Worm (Caenorhabditis elegans) whole organism, mixed stage, embryonic: ENCODE measurements around the gene F44F4.10.
A peak's percentile ranks its signal among the peaks of the same experiment; 100 is the strongest.
"Not testable (repeated sequence)": the region's sequence is repeated elsewhere in the genome, so short reads cannot be mapped to it uniquely, and the experiment has no call there.

Source experiments
- bed-3 ChIP-seq: fragments of 200-800 bp; sonication (Bioruptor generic); optimal IDR thresholded peaks from 3 replicates; lab custom pipeline; 2018; ENCODE audit warnings: mild to moderate bottlenecking, missing genetic modification characterization, moderate library complexity, missing compliant biosample characterization
- blmp-1 ChIP-seq: fragments of 150-350 bp; optimal IDR thresholded peaks from 2 replicates; lab custom pipeline; 2014; ENCODE audit warnings: missing biosample characterization, missing genetic modification characterization
- ceh-39 ChIP-seq: fragments of 150-350 bp; optimal IDR thresholded peaks from 2 replicates; lab custom pipeline; 2014; ENCODE audit warnings: missing biosample characterization, missing genetic modification characterization
- ceh-43 ChIP-seq: fragments of 200-800 bp; sonication (Bioruptor generic); optimal IDR thresholded peaks from 2 replicates; lab custom pipeline; 2018; ENCODE audit warnings: mild to moderate bottlenecking, missing genetic modification characterization, moderate library complexity, missing compliant biosample characterization
- ceh-83 ChIP-seq: fragments of 200-800 bp; sonication (Bioruptor generic); optimal IDR thresholded peaks from 2 replicates; lab custom pipeline; 2018; ENCODE audit warnings: mild to moderate bottlenecking, missing genetic modification characterization, missing compliant biosample characterization
- ces-1 ChIP-seq: fragments of 150-350 bp; optimal IDR thresholded peaks from 2 replicates; lab custom pipeline; 2014; ENCODE audit warnings: missing biosample characterization, missing genetic modification reagents, missing genetic modification characterization
- cnd-1 ChIP-seq: fragments of 200-800 bp; sonication (Bioruptor generic); optimal IDR thresholded peaks from 2 replicates; lab custom pipeline; 2018; ENCODE audit warnings: mild to moderate bottlenecking, missing genetic modification characterization, missing compliant biosample characterization
- drap-1 ChIP-seq: fragments of 200-800 bp; sonication (Bioruptor generic); optimal IDR thresholded peaks from 3 replicates; lab custom pipeline; 2018; ENCODE audit warnings: mild to moderate bottlenecking, missing genetic modification characterization, missing compliant biosample characterization
- elt-1 ChIP-seq: sonication (generic microtip); optimal IDR thresholded peaks from 2 replicates; lab custom pipeline; 2017; ENCODE audit warnings: missing genetic modification characterization, mild to moderate bottlenecking, missing compliant biosample characterization, antibody characterized with exemption, moderate library complexity, borderline replicate concordance; ENCODE audit not compliant: insufficient read depth
- elt-3 ChIP-seq: fragments of 150-350 bp; optimal IDR thresholded peaks from 2 replicates; lab custom pipeline; 2014; ENCODE audit warnings: missing biosample characterization, missing genetic modification characterization
- flh-1 ChIP-seq: fragments of 200-800 bp; sonication (Bioruptor generic); optimal IDR thresholded peaks from 2 replicates; lab custom pipeline; 2018; ENCODE audit warnings: mild to moderate bottlenecking, missing genetic modification characterization, moderate library complexity, missing compliant biosample characterization
- hlh-1 ChIP-seq: fragments of 150-350 bp; optimal IDR thresholded peaks from 2 replicates; lab custom pipeline; 2014; ENCODE audit warnings: missing biosample characterization, missing genetic modification reagents, missing genetic modification characterization
- lin-13 ChIP-seq: fragments of 150-350 bp; optimal IDR thresholded peaks from 2 replicates; lab custom pipeline; 2014; ENCODE audit warnings: missing biosample characterization, missing genetic modification characterization
- lin-32 ChIP-seq: fragments of 200-800 bp; sonication (Bioruptor generic); optimal IDR thresholded peaks from 2 replicates; lab custom pipeline; 2018; ENCODE audit warnings: mild to moderate bottlenecking, missing genetic modification characterization, missing compliant biosample characterization
- lsy-2 ChIP-seq: fragments of 150-350 bp; optimal IDR thresholded peaks from 2 replicates; lab custom pipeline; 2014; ENCODE audit warnings: missing biosample characterization, missing genetic modification characterization
- mab-5 ChIP-seq: fragments of 150-350 bp; optimal IDR thresholded peaks from 2 replicates; lab custom pipeline; 2014; ENCODE audit warnings: missing biosample characterization, missing genetic modification characterization
- mls-2 ChIP-seq: sonication (generic microtip); optimal IDR thresholded peaks from 2 replicates; lab custom pipeline; 2016; ENCODE audit warnings: mild to moderate bottlenecking, missing genetic modification characterization, moderate library complexity, missing compliant biosample characterization
- nhr-2 ChIP-seq: fragments of 150-350 bp; optimal IDR thresholded peaks from 2 replicates; lab custom pipeline; 2014; ENCODE audit warnings: missing biosample characterization, missing genetic modification characterization
- nhr-28 ChIP-seq: fragments of 150-350 bp; optimal IDR thresholded peaks from 2 replicates; lab custom pipeline; 2014; ENCODE audit warnings: missing biosample characterization, missing genetic modification characterization
- nhr-76 ChIP-seq: sonication (generic microtip); optimal IDR thresholded peaks from 2 replicates; lab custom pipeline; 2017; ENCODE audit warnings: missing biosample characterization, missing genetic modification characterization
- pha-4 ChIP-seq: fragments of 150-350 bp; optimal IDR thresholded peaks from 2 replicates; lab custom pipeline; 2018; ENCODE audit warnings: missing biosample characterization, missing genetic modification reagents, missing genetic modification characterization
- sem-2 ChIP-seq: fragments of 200-800 bp; sonication (Bioruptor generic); optimal IDR thresholded peaks from 2 replicates; lab custom pipeline; 2018; ENCODE audit warnings: mild to moderate bottlenecking, missing genetic modification characterization, missing compliant biosample characterization
- sptf-1 ChIP-seq: sonication (generic microtip); optimal IDR thresholded peaks from 2 replicates; lab custom pipeline; 2017; ENCODE audit warnings: mild to moderate bottlenecking, missing genetic modification characterization, moderate library complexity, missing compliant biosample characterization
- tbx-8 ChIP-seq: fragments of 200-800 bp; sonication (Bioruptor generic); optimal IDR thresholded peaks from 2 replicates; lab custom pipeline; 2018; ENCODE audit warnings: mild to moderate bottlenecking, missing genetic modification characterization, moderate library complexity, missing compliant biosample characterization
- unc-120 ChIP-seq: sonication (generic microtip); optimal IDR thresholded peaks from 2 replicates; lab custom pipeline; 2017; ENCODE audit warnings: missing genetic modification characterization, missing compliant biosample characterization; ENCODE audit not compliant: poor library complexity, severe bottlenecking
- unc-39 ChIP-seq: fragments of 150-350 bp; optimal IDR thresholded peaks from 2 replicates; lab custom pipeline; 2014; ENCODE audit warnings: missing biosample characterization, missing genetic modification characterization
- unc-62 ChIP-seq: fragments of 150-350 bp; optimal IDR thresholded peaks from 2 replicates; lab custom pipeline; 2014; ENCODE audit warnings: missing biosample characterization, missing genetic modification reagents, missing genetic modification characterization
- ztf-11 ChIP-seq: fragments of 150-350 bp; optimal IDR thresholded peaks from 2 replicates; lab custom pipeline; 2014; ENCODE audit warnings: missing biosample characterization, missing genetic modification characterization

F44F4.10 gene

ce11 chrII:10946848-10947247, 29.8 kb upstream of the F44F4.10 start:
- peak; percentile 81 for TF ChIP-seq unc-62 (GFP tag; lab: Kevin White, UChicago)
- no peak for TF ChIP-seq elt-3

ce11 chrII:10945446-10945845, 28.4 kb upstream of the F44F4.10 start:
- TF ChIP-seq tbx-8 (GFP tag; lab: Kevin White, UChicago), result no peak
- no peak for TF ChIP-seq mls-2 (tag; lab: Kevin White, UChicago)
- no peak for TF ChIP-seq lsy-2 (tag; lab: Kevin White, UChicago)
- no peak for TF ChIP-seq nhr-2 (tag; lab: Kevin White, UChicago)
- TF ChIP-seq flh-1 (GFP tag; lab: Kevin White, UChicago), result no peak
- TF ChIP-seq ztf-11, result no peak
- TF ChIP-seq lin-13 (tag; lab: Kevin White, UChicago), result no peak
- TF ChIP-seq unc-39 (tag; lab: Kevin White, UChicago), result no peak
- TF ChIP-seq elt-3, result no peak

ce11 chrII:10941918-10942317, 24.8 kb upstream of the F44F4.10 start, which contains the start of gene R03D7.15:
Gene R03D7.15, plus strand, starts transcription at chrII:10942216.
- not testable (repeated sequence) for TF ChIP-seq ces-1 (GFP tag; lab: Kevin White, UChicago); hlh-1 (tag; lab: Kevin White, UChicago); unc-120 (tag; lab: Kevin White, UChicago)

ce11 chrII:10935336-10935735, 18.3 kb upstream of the F44F4.10 start:
- no peak for TF ChIP-seq mls-2 (tag; lab: Kevin White, UChicago)
- no peak for TF ChIP-seq ceh-83 (GFP tag; lab: Kevin White, UChicago)
- TF ChIP-seq tbx-8 (GFP tag; lab: Kevin White, UChicago), result no peak
- TF ChIP-seq drap-1 (GFP tag; lab: Kevin White, UChicago), result no peak
- no peak for TF ChIP-seq hlh-1 (tag; lab: Kevin White, UChicago)
- no peak for TF ChIP-seq nhr-76 (tag; lab: Kevin White, UChicago)
- no peak for TF ChIP-seq lin-32 (GFP tag; lab: Kevin White, UChicago)
- no peak for TF ChIP-seq unc-62 (GFP tag; lab: Kevin White, UChicago)
- TF ChIP-seq bed-3 (GFP tag; lab: Kevin White, UChicago), result no peak
- TF ChIP-seq elt-3, result no peak
- TF ChIP-seq unc-120 (tag; lab: Kevin White, UChicago), result no peak
- no peak for TF ChIP-seq unc-39 (tag; lab: Kevin White, UChicago)
- TF ChIP-seq ceh-43, result no peak
- TF ChIP-seq mab-5, result no peak
- no peak for TF ChIP-seq ces-1 (GFP tag; lab: Kevin White, UChicago)
- no peak for TF ChIP-seq nhr-28 (tag; lab: Kevin White, UChicago)
- no peak for TF ChIP-seq blmp-1
- TF ChIP-seq ceh-39 (tag; lab: Kevin White, UChicago), result no peak
- no peak for TF ChIP-seq lsy-2 (tag; lab: Kevin White, UChicago)

- TF ChIP-seq nhr-28 (tag; lab: Kevin White, UChicago) (no peak), sptf-1 (tag; lab: Kevin White, UChicago) (no peak), ztf-11 (no peak), lin-32 (GFP tag; lab: Kevin White, UChicago) (no peak), pha-4 (tag; lab: Kevin White, UChicago) (no peak), cnd-1 (tag; lab: Kevin White, UChicago) (no peak), hlh-1 (tag; lab: Kevin White, UChicago) (no peak), elt-1 (no peak), sem-2 (GFP tag; lab: Kevin White, UChicago) (no peak), ces-1 (GFP tag; lab: Kevin White, UChicago) (no peak), bed-3 (GFP tag; lab: Kevin White, UChicago) (no peak)
Observed at ce11 chrII:10934786-10935185, 17.7 kb upstream of the F44F4.10 start, which contains the start of gene R03D7.2. Gene R03D7.2, minus strand, starts transcription at chrII:10935184.
